Fruit fly (Drosophila melanogaster): ENCODE data around the gene CG18476.

Gene CG18476

dm6 chr3R:11657786-11658193 is 20.1 kb downstream of the CG18476 start (continued):
- TF ChIP-seq CG10543 (GFP tag; optimal IDR thresholded peaks at IDR 0.05) (peak; percentile 9), bsh (GFP tag; optimal IDR thresholded peaks at IDR 0.05) (peak; percentile 59), CG2712 (tag; optimal IDR thresholded peaks at IDR 0.05) (peak; percentile 73), hb (GFP tag; IDR thresholded peaks at IDR 0.05; ENCODE audit: partially characterized antibody) (no peak), sr (GFP tag; IDR thresholded peaks at IDR 0.05) (no peak), zfh2 (GFP tag; optimal IDR thresholded peaks at IDR 0.05) (peak; percentile 52), CG4404 (GFP tag; IDR thresholded peaks at IDR 0.05) (peak; percentile 41), gcm (GFP tag; optimal IDR thresholded peaks at IDR 0.05) (peak; percentile 31), BtbVII (GFP tag; optimal IDR thresholded peaks at IDR 0.05) (peak; percentile 21), CG17612 (GFP tag; IDR thresholded peaks at IDR 0.05) (no peak), jigr1 (GFP tag; IDR thresholded peaks at IDR 0.05) (no peak), cas (GFP tag; IDR thresholded peaks at IDR 0.05) (no peak), Side (GFP tag; optimal IDR thresholded peaks at IDR 0.05) (peak; percentile 22), shn (GFP tag; optimal IDR thresholded peaks at IDR 0.05) (peak; percentile 39), CrebB (tag; optimal IDR thresholded peaks at IDR 0.05) (no peak), CG1603 (tag; optimal IDR thresholded peaks at IDR 0.05) (peak; percentile 38), al (GFP tag; IDR thresholded peaks at IDR 0.05) (0 out of 2 replicates have a peak, but pooled peaks have one; percentile 33), CG31224 (GFP tag; IDR thresholded peaks at IDR 0.05) (peak; percentile 37; the same call in 1 of the 2 replicates), CG13287 (GFP tag; IDR thresholded peaks at IDR 0.05; ENCODE audit: partially characterized antibody) (no peak), B-H2 (GFP tag; optimal IDR thresholded peaks at IDR 0.05) (no peak), Hr78 (GFP tag; optimal IDR thresholded peaks at IDR 0.05) (peak in 1 of 2 experiments; percentile 10), CG10565 (GFP tag; optimal IDR thresholded peaks at IDR 0.05) (no peak), CG12155 (GFP tag; optimal IDR thresholded peaks at IDR 0.05) (peak; percentile 26), btn (GFP tag; optimal IDR thresholded peaks at IDR 0.05) (no peak), trh (GFP tag; optimal IDR thresholded peaks at IDR 0.05) (no peak), CG3407 (GFP tag; optimal IDR thresholded peaks at IDR 0.05) (no peak), CG7963 (GFP tag; IDR thresholded peaks at IDR 0.05; ENCODE audit: partially characterized antibody) (no peak), ewg (GFP tag; optimal IDR thresholded peaks at IDR 0.05) (no peak), Nf-YC (tag; optimal IDR thresholded peaks at IDR 0.05) (peak; percentile 26), pum (GFP tag; optimal IDR thresholded peaks at IDR 0.05) (peak; percentile 4), CG3163 (GFP tag; optimal IDR thresholded peaks at IDR 0.05) (no peak), CG2678 (tag; optimal IDR thresholded peaks at IDR 0.05) (peak; percentile 52), CG12744 (GFP tag; optimal IDR thresholded peaks at IDR 0.05) (no peak), Taf1 (GFP tag; IDR thresholded peaks at IDR 0.05) (peak; percentile 12; the same call in 1 of the 2 replicates), ind (GFP tag; optimal IDR thresholded peaks at IDR 0.05) (peak; percentile 0), ro (GFP tag; IDR thresholded peaks at IDR 0.05) (no peak), lbe (GFP tag; optimal IDR thresholded peaks at IDR 0.05) (peak; percentile 81), Optix (GFP tag; IDR thresholded peaks at IDR 0.05) (no peak), Kr (GFP tag; optimal IDR thresholded peaks at IDR 0.05) (no peak), CG18599 (GFP tag; optimal IDR thresholded peaks at IDR 0.05) (peak; percentile 44), lilli (GFP tag; optimal IDR thresholded peaks at IDR 0.05) (peak; percentile 61), peb (GFP tag; IDR thresholded peaks at IDR 0.05) (no peak), crp (GFP tag; optimal IDR thresholded peaks at IDR 0.05) (no peak), dmrt99B (tag; optimal IDR thresholded peaks at IDR 0.05) (peak; percentile 10), Dbx (GFP tag; IDR thresholded peaks at IDR 0.05) (0 out of 3 replicates have a peak, but pooled peaks have one; percentile 35), Rfx (GFP tag; IDR thresholded peaks at IDR 0.05) (peak; percentile 79), fd102C (GFP tag; optimal IDR thresholded peaks at IDR 0.05) (no peak), Awh (GFP tag; IDR thresholded peaks at IDR 0.05) (peak; percentile 24; the same call in 1 of the 2 replicates), CG31388 (GFP tag; optimal IDR thresholded peaks at IDR 0.05) (no peak), dysf (GFP tag; IDR thresholded peaks at IDR 0.05) (peak; percentile 35; the same call in 1 of the 3 replicates), sisA (GFP tag; IDR thresholded peaks at IDR 0.05) (no peak)
